Fruit fly (Drosophila melanogaster) whole organism, embryonic: ENCODE measurements around the gene Mondo.

Experiments used
- Aef1 ChIP-seq: fragments of 200-800 bp; sonication (Bioruptor generic); IDR thresholded peaks from 3 replicates; pipeline ENCODE4 v1.3.6; 2022; ENCODE audit warnings: missing biosample characterization, missing genetic modification characterization
- Atf3 ChIP-seq: fragments of 200-800 bp; sonication (Bioruptor generic); optimal IDR thresholded peaks from 3 replicates; lab custom pipeline; 2016; ENCODE audit warnings: missing biosample characterization, missing genetic modification characterization
- CG10147 ChIP-seq: fragments of 200-800 bp; sonication (Bioruptor generic); optimal IDR thresholded peaks from 2 replicates; lab custom pipeline; 2019; ENCODE audit warnings: missing biosample characterization, mild to moderate bottlenecking, missing genetic modification characterization, moderate library complexity
- CG11398 ChIP-seq: fragments of 200-800 bp; sonication (Bioruptor generic); optimal IDR thresholded peaks from 2 replicates; lab custom pipeline; 2016; ENCODE audit warnings: missing biosample characterization, missing genetic modification characterization
- CG14014 ChIP-seq: fragments of 200-800 bp; sonication (Bioruptor generic); IDR thresholded peaks from 2 replicates; pipeline ENCODE4 v1.3.6; 2022; ENCODE audit warnings: missing biosample characterization, missing genetic modification characterization
- CG15269 ChIP-seq: fragments of 200-800 bp; sonication (Bioruptor generic); optimal IDR thresholded peaks from 2 replicates; lab custom pipeline; 2018; ENCODE audit warnings: missing biosample characterization, mild to moderate bottlenecking, missing genetic modification characterization, moderate library complexity
- CG1529 ChIP-seq: fragments of 200-800 bp; sonication (Bioruptor generic); optimal IDR thresholded peaks from 3 replicates; lab custom pipeline; 2018; ENCODE audit warnings: missing biosample characterization, missing genetic modification characterization
- CG17186 ChIP-seq: fragments of 200-800 bp; sonication (Bioruptor generic); optimal IDR thresholded peaks from 3 replicates; lab custom pipeline; 2017; ENCODE audit warnings: missing biosample characterization, missing genetic modification reagents, missing genetic modification characterization
- CG17385 ChIP-seq: fragments of 200-800 bp; sonication (Bioruptor generic); optimal IDR thresholded peaks from 3 replicates; lab custom pipeline; 2018; ENCODE audit warnings: missing biosample characterization, mild to moderate bottlenecking, missing genetic modification characterization
- CG32767 ChIP-seq: fragments of 200-800 bp; sonication (Bioruptor generic); IDR thresholded peaks from 2 replicates; pipeline ENCODE4 v1.3.6; 2022; ENCODE audit warnings: missing biosample characterization, missing genetic modification characterization
- CG4282 ChIP-seq: fragments of 200-800 bp; sonication (Bioruptor generic); optimal IDR thresholded peaks from 2 replicates; lab custom pipeline; 2016; ENCODE audit warnings: missing biosample characterization, missing genetic modification characterization
- CG8290 ChIP-seq, 3 experiments: fragments of 200-800 bp; sonication (Bioruptor generic); optimal IDR thresholded peaks; 2 replicates each; lab custom pipeline; 2016 to 2019; ENCODE audit warnings: missing biosample characterization in 3 of 3, missing genetic modification characterization in 3 of 3, mild to moderate bottlenecking in 2 of 3, moderate library complexity in 1 of 3
- CG8359 ChIP-seq: fragments of 200-800 bp; sonication (Bioruptor generic); optimal IDR thresholded peaks from 2 replicates; lab custom pipeline; 2017; ENCODE audit warnings: missing biosample characterization, mild to moderate bottlenecking, missing genetic modification characterization, borderline replicate concordance
- CG8765 ChIP-seq: fragments of 200-800 bp; sonication (Bioruptor generic); IDR thresholded peaks from 2 replicates; pipeline ENCODE4 v1.3.6; 2022; ENCODE audit warnings: missing biosample characterization, missing genetic modification characterization
- CG9727 ChIP-seq: fragments of 200-800 bp; sonication (Bioruptor generic); optimal IDR thresholded peaks from 3 replicates; lab custom pipeline; 2017; ENCODE audit warnings: missing biosample characterization, mild to moderate bottlenecking, missing genetic modification characterization
- CHES-1-like ChIP-seq: fragments of 200-800 bp; sonication (Bioruptor generic); optimal IDR thresholded peaks from 2 replicates; lab custom pipeline; 2016; ENCODE audit warnings: missing biosample characterization, missing genetic modification characterization
- Dad ChIP-seq: fragments of 200-800 bp; sonication (Bioruptor generic); optimal IDR thresholded peaks from 3 replicates; lab custom pipeline; 2016; ENCODE audit warnings: missing biosample characterization, missing genetic modification characterization
- Dbx ChIP-seq: fragments of 200-800 bp; sonication (Bioruptor generic); IDR thresholded peaks from 3 replicates; pipeline ENCODE4 v1.3.6; 2022; ENCODE audit warnings: missing biosample characterization, missing genetic modification characterization
- Dip2 ChIP-seq: fragments of 200-800 bp; sonication (Bioruptor generic); IDR thresholded peaks from 2 replicates; pipeline ENCODE4 v1.3.6; 2022; ENCODE audit warnings: missing biosample characterization, missing genetic modification characterization
- H15 ChIP-seq: fragments of 200-800 bp; sonication (Bioruptor generic); IDR thresholded peaks from 3 replicates; pipeline ENCODE4 v1.3.6; 2022; ENCODE audit warnings: missing biosample characterization, missing genetic modification characterization
- Hey ChIP-seq: fragments of 200-800 bp; sonication (Bioruptor generic); optimal IDR thresholded peaks from 3 replicates; lab custom pipeline; 2018; ENCODE audit warnings: missing biosample characterization, mild to moderate bottlenecking, missing genetic modification characterization
- Hr39 ChIP-seq: fragments of >200 bp; optimal IDR thresholded peaks from 2 replicates; lab custom pipeline; 2017
- Hr78 ChIP-seq, 2 experiments: fragments of 200-800 bp in 1 of 2; fragments of >200 bp in 1 of 2; sonication (Bioruptor generic) in 1 of 2; optimal IDR thresholded peaks; 2 replicates each; lab custom pipeline; 2017 to 2019; ENCODE audit warnings: missing biosample characterization in 2 of 2, missing genetic modification characterization in 2 of 2, mild to moderate bottlenecking in 1 of 2, moderate library complexity in 1 of 2
- Mes4 ChIP-seq: fragments of 200-800 bp; sonication (Bioruptor generic); optimal IDR thresholded peaks from 2 replicates; lab custom pipeline; 2016; ENCODE audit warnings: missing biosample characterization, missing genetic modification characterization
- Myb ChIP-seq: fragments of 200-800 bp; sonication (Bioruptor generic); optimal IDR thresholded peaks from 2 replicates; lab custom pipeline; 2016; ENCODE audit warnings: missing biosample characterization, missing genetic modification characterization
- Nf-YA ChIP-seq: fragments of 200-800 bp; sonication (Bioruptor generic); IDR thresholded peaks from 2 replicates; pipeline ENCODE4 v1.3.6; 2022; ENCODE audit warnings: missing biosample characterization, missing genetic modification characterization
- Xrp1 ChIP-seq: fragments of 200-800 bp; sonication (Bioruptor generic); IDR thresholded peaks from 2 replicates; pipeline ENCODE4 v1.3.6; 2022; ENCODE audit warnings: missing biosample characterization, missing genetic modification characterization
- amos ChIP-seq: fragments of 200-800 bp; sonication (Bioruptor generic); IDR thresholded peaks from 2 replicates; pipeline ENCODE4 v1.3.6; 2022; ENCODE audit warnings: missing biosample characterization, missing genetic modification characterization; ENCODE audit not compliant: partially characterized antibody
- bigmax ChIP-seq: fragments of 200-800 bp; sonication (Bioruptor generic); optimal IDR thresholded peaks from 2 replicates; lab custom pipeline; 2018; ENCODE audit warnings: missing biosample characterization, mild to moderate bottlenecking, missing genetic modification characterization
- cad ChIP-seq: fragments of >200 bp; optimal IDR thresholded peaks from 2 replicates; lab custom pipeline; 2017; ENCODE audit warnings: missing biosample characterization, missing genetic modification characterization
- chn ChIP-seq: fragments of 200-800 bp; sonication (Bioruptor generic); optimal IDR thresholded peaks from 2 replicates; lab custom pipeline; 2016; ENCODE audit warnings: missing biosample characterization, missing genetic modification characterization
- cwo ChIP-seq: fragments of 200-800 bp; sonication (Bioruptor generic); optimal IDR thresholded peaks from 3 replicates; lab custom pipeline; 2017; ENCODE audit warnings: missing biosample characterization, missing genetic modification characterization, mild to moderate bottlenecking, moderate library complexity, missing genetic modification reagents
- da ChIP-seq: fragments of 200-800 bp; sonication (Bioruptor generic); optimal IDR thresholded peaks from 2 replicates; lab custom pipeline; 2016; ENCODE audit warnings: missing biosample characterization, missing genetic modification characterization
- danr ChIP-seq: fragments of 200-800 bp; sonication (Bioruptor generic); IDR thresholded peaks from 2 replicates; pipeline ENCODE4 v1.3.6; 2022; ENCODE audit warnings: missing biosample characterization, missing genetic modification characterization
- dpn ChIP-seq, 2 experiments: fragments of 200-800 bp; sonication (Bioruptor generic); optimal IDR thresholded peaks; 3 replicates each; lab custom pipeline; 2016; ENCODE audit warnings: missing biosample characterization in 2 of 2, missing genetic modification characterization in 2 of 2
- dysf ChIP-seq: fragments of 200-800 bp; sonication (Bioruptor generic); IDR thresholded peaks from 3 replicates; pipeline ENCODE4 v1.3.6; 2022; ENCODE audit warnings: missing biosample characterization, missing genetic modification characterization
- emc ChIP-seq: fragments of 200-800 bp; sonication (Bioruptor generic); optimal IDR thresholded peaks from 2 replicates; lab custom pipeline; 2016; ENCODE audit warnings: missing biosample characterization, missing genetic modification characterization
- eve ChIP-seq, 2 experiments: fragments of >200 bp; optimal IDR thresholded peaks; 2 replicates each; lab custom pipeline; 2017; ENCODE audit warnings: missing biosample characterization in 2 of 2, missing genetic modification characterization in 2 of 2
- fd3F ChIP-seq: fragments of 200-800 bp; sonication (Bioruptor generic); optimal IDR thresholded peaks from 2 replicates; lab custom pipeline; 2018; ENCODE audit warnings: missing biosample characterization, mild to moderate bottlenecking, missing genetic modification characterization, moderate library complexity
- gsb-n ChIP-seq: fragments of 200-800 bp; sonication (Bioruptor generic); optimal IDR thresholded peaks from 3 replicates; lab custom pipeline; 2018; ENCODE audit warnings: missing biosample characterization, mild to moderate bottlenecking, missing genetic modification characterization
- h ChIP-seq: fragments of >200 bp; optimal IDR thresholded peaks from 2 replicates; lab custom pipeline; 2017
- hb ChIP-seq: fragments of 200-800 bp; sonication (Bioruptor generic); IDR thresholded peaks from 3 replicates; pipeline ENCODE4 v1.3.6; 2022; ENCODE audit warnings: missing biosample characterization, missing genetic modification characterization; ENCODE audit not compliant: partially characterized antibody
- jing ChIP-seq: fragments of 200-800 bp; sonication (Bioruptor generic); optimal IDR thresholded peaks from 2 replicates; lab custom pipeline; 2018; ENCODE audit warnings: missing biosample characterization, mild to moderate bottlenecking, missing genetic modification characterization
- pnt ChIP-seq: fragments of 200-800 bp; sonication (Bioruptor generic); optimal IDR thresholded peaks from 3 replicates; lab custom pipeline; 2016; ENCODE audit warnings: missing biosample characterization, missing genetic modification characterization
- pros ChIP-seq: fragments of 200-800 bp; sonication (Bioruptor generic); optimal IDR thresholded peaks from 3 replicates; lab custom pipeline; 2019; ENCODE audit warnings: missing biosample characterization, mild to moderate bottlenecking, missing genetic modification characterization, moderate library complexity
- ranshi ChIP-seq: fragments of 200-800 bp; sonication (Bioruptor generic); IDR thresholded peaks from 2 replicates; pipeline ENCODE4 v1.3.6; 2022; ENCODE audit warnings: missing biosample characterization, missing genetic modification characterization
- ro ChIP-seq: fragments of 200-800 bp; sonication (Bioruptor generic); IDR thresholded peaks from 2 replicates; pipeline ENCODE4 v1.3.6; 2022; ENCODE audit warnings: missing biosample characterization, missing genetic modification characterization
- seq ChIP-seq: fragments of 200-800 bp; sonication (Bioruptor generic); IDR thresholded peaks from 2 replicates; pipeline ENCODE4 v1.3.6; 2022; ENCODE audit warnings: missing biosample characterization, missing genetic modification characterization
- toy ChIP-seq: fragments of 200-800 bp; sonication (Bioruptor generic); IDR thresholded peaks from 2 replicates; pipeline ENCODE4 v1.3.6; 2022; ENCODE audit warnings: missing biosample characterization, missing genetic modification characterization
- wek ChIP-seq: fragments of 200-800 bp; sonication (Bioruptor generic); optimal IDR thresholded peaks from 3 replicates; lab custom pipeline; 2018; ENCODE audit warnings: missing biosample characterization, mild to moderate bottlenecking, missing genetic modification characterization, moderate library complexity

The Mondo gene

DNA sequence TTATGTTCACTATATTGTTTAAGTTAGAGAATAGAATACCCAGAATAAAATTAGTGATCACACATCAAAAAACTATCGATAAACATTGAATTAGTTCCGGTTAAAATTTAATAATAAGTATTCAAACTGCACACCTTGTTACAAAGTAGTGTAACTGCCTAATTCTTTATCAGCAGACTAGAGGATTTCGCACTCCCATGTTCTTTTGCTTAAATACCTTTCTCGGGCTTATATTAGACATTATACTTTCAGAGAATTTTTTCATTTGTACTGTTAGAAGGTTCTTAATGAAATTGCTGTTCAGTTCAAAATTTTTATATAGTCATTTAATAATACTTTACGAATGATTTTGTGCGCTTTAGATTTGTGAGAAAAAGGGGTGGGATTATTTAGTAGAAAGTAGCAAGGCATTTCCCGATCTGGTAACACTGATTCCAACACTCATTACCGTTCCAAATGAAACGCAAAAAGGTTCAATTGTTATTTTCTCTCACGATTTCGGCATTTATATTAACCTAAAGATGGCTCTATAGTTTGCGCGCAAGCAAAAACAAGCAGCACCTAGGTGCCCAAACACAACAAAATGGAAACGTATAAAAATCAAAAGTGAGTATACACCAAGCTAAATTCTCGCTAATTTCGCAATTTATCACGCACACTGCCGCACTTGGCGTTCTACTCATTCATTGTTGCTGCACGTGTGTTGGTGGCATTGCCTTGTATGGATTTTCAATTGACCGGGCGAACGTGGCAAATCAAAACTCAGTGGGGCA is 763 bp upstream of the Mondo start, which contains the start of gene crc (continued):
- TF ChIP-seq bigmax (GFP tag; lab: Kevin White, UChicago) (peak; percentile 65), CG1529 (GFP tag; lab: Kevin White, UChicago) (no peak), CG9727 (GFP tag; lab: Kevin White, UChicago) (peak; percentile 52), ranshi (no peak), hb (no peak; the same call in 2 of the 3 replicates), ro (GFP tag; lab: Robert Waterston, UW) (no peak), CG8765 (GFP tag; lab: Robert Waterston, UW) (no peak), CG15269 (tag; lab: Kevin White, UChicago) (peak; percentile 11), amos (peak; percentile 34; the same call in 1 of the 2 replicates), Dip2 (no peak), h (lab: Kevin White, UChicago) (no peak), pros (peak; percentile 21), emc (GFP tag; lab: Kevin White, UChicago) (no peak), danr (GFP tag; lab: Robert Waterston, UW) (no peak), CG8359 (GFP tag; lab: Kevin White, UChicago) (no peak), Xrp1 (GFP tag; lab: Robert Waterston, UW) (0 out of 2 replicates have a peak, but pooled peaks have one; percentile 10), chn (GFP tag; lab: Kevin White, UChicago) (no peak), CG17186 (GFP tag; lab: Kevin White, UChicago) (peak; percentile 29), Dbx (peak; percentile 30; the same call in 1 of the 3 replicates), CHES-1-like (GFP tag; lab: Kevin White, UChicago) (peak; percentile 25), dpn (GFP tag; optimal IDR thresholded peaks at IDR 0.05; lab: Kevin White, UChicago) (peak in 1 of 2 experiments; percentile 24), Myb (GFP tag; lab: Kevin White, UChicago) (peak; percentile 13), da (GFP tag; lab: Kevin White, UChicago) (no peak), H15 (GFP tag; lab: Robert Waterston, UW) (no peak), CG8290 (GFP tag; optimal IDR thresholded peaks at IDR 0.05; lab: Kevin White, UChicago) (no peak), CG8290 (tag; optimal IDR thresholded peaks at IDR 0.05; lab: Kevin White, UChicago) (peak in 1 of 2 experiments; percentile 21), pnt (GFP tag; lab: Kevin White, UChicago) (no peak), cad (no peak), CG32767 (GFP tag; lab: Robert Waterston, UW) (no peak), wek (GFP tag; lab: Kevin White, UChicago) (no peak), CG11398 (GFP tag; lab: Kevin White, UChicago) (no peak), toy (GFP tag; lab: Robert Waterston, UW) (no peak), Nf-YA (GFP tag; lab: Robert Waterston, UW) (no peak), Aef1 (no peak), CG4282 (GFP tag; lab: Kevin White, UChicago) (no peak), seq (GFP tag; lab: Robert Waterston, UW) (no peak; the same call in 1 of the 2 replicates), dysf (GFP tag; lab: Robert Waterston, UW) (no peak), Mes4 (no peak), Dad (no peak), CG10147 (GFP tag; lab: Kevin White, UChicago) (peak; percentile 24), gsb-n (tag; lab: Kevin White, UChicago) (peak; percentile 95), eve (GFP tag; optimal IDR thresholded peaks at IDR 0.05; lab: Kevin White, UChicago) (peak in 1 of 2 experiments; percentile 47), Hr78 (GFP tag; optimal IDR thresholded peaks at IDR 0.05; lab: Kevin White, UChicago) (no peak), Hr39 (lab: Kevin White, UChicago) (no peak), jing (no peak), Atf3 (GFP tag; lab: Kevin White, UChicago) (no peak), CG17385 (GFP tag; lab: Kevin White, UChicago) (no peak), CG14014 (GFP tag; lab: Robert Waterston, UW) (no peak), cwo (GFP tag; lab: Kevin White, UChicago) (peak; percentile 60), fd3F (GFP tag; lab: Kevin White, UChicago) (no peak), Hey (tag; lab: Kevin White, UChicago) (no peak)
